Fruit fly (Drosophila melanogaster): ENCODE results near the gene CG33725.
A peak's percentile ranks its signal among the peaks of the same experiment; 100 is the strongest.

Gene CG33725

DNA sequence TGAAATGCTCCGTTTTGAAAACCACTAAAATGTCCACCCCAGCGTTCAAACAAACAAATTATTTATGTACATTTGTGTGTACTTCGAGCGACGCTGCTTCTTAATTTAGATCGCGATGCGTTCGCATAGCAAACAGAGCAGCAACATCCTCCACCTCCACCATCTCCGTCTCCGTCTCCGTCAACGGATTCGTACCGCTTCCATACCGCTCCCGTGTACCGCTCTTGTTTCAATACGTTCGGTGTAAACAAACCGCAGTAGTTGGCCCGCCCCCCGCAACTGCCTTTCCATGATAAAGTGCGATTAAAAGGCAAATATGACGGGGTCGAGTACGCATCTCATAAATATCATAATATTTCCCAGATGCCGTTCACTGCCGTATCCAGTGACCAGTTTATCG is at the start of gene CG33725:
Gene CG33725 (plus strand): TSS at position 364 of the 400 bp plus-strand sequence.
- TF ChIP-seq noc (tag; optimal IDR thresholded peaks at IDR 0.05): no peak

DNA sequence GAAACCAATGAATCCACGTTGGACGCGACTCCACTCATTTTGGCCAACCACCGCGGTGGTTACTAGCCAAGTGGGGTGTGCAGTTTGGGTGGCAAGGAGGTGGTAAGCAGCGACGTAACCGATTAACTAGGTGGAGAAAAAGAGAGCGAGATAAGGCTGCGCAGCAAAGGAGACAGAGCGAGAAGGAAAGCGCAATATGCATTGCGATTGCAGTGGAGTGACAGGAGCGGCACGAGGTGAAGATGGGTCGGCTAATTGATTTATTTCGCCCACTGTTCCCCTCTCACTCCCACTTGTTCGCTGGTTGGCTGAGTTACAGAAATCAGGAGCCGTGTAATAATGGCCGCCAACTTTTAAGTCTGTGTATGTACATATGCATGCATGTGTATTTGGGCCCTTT is 48.7 kb upstream of the CG33725 start:
- TF ChIP-seq noc (tag; optimal IDR thresholded peaks at IDR 0.05): no peak

DNA sequence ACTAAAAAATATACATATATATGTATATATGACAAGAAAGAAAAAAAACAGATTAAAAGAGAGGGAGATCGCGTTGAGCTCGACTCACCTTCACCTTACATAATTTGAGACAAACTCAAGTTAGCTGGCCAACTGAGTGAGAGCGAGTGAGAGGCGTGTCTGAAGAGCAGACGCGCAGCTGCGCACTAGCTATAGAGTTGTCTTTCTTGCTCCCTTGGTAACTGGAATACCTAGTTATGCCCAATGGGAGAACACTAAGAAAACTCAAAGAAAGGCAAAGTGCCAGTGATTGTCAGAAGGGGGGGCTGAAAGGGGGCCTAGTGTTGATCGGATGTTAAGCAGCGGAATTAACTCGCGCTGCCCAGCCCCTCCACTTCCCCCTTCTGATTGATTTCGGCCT is 48.0 kb upstream of the CG33725 start:
- no peak for TF ChIP-seq noc (tag; optimal IDR thresholded peaks at IDR 0.05)

DNA sequence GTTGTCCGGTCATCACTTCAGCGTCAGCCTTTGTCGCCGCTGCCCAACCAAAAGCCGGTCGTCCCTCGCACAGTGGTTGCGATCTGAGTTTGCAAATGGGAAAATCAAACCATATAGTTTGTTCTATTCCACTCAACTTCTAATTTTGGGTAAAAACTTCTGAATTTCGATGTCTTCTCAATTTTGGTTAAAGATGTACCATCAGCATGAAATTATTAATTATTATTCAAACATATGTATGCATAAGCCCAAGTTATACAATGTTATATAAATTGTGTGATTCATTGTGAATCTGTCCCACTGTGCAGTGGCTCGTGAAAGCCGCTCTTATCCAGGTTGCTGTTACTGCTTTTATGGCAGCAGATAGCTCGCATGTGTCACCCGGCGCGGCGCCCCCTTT is 39.8 kb upstream of the CG33725 start:
- no peak for TF ChIP-seq noc (tag; optimal IDR thresholded peaks at IDR 0.05)

DNA sequence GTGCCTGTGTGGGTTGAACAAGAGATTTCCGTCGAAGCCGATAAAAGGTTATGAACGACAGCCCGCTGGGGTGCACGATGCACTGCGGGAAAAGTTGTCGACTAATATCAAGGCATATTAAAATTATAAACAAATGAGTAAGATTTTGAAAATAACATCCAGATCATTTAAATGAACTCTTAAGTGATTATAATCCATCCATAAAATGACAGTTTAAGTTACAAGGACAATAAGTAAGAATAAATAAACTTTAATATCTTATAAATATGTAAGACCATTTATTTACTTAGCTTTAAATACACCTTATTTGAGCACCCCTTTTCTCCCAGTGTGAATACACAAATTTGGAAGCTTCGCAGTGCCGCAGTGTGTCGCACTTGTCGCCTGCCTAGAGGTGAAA is 38.4 kb upstream of the CG33725 start:
- TF ChIP-seq noc (tag; optimal IDR thresholded peaks at IDR 0.05): no peak

DNA sequence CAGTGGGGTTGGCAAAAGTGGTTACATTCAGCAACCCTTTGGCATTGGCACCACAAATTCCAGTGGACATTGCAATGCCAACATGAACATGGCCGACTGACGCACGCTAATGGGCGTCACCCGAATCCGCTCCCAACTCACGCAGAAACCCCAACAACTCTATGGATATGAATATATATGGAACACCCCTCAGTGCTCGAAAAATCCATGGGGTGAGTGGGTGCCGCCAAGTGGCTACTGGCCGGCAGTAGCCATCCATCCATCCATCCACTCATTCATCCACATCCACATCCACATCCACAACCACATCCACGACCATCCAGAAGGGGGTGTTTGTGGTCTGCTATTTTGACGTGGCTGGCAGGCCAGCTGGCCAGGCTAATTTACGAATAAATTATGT is 35.3 kb upstream of the CG33725 start:
- TF ChIP-seq noc (tag; optimal IDR thresholded peaks at IDR 0.05): no peak

DNA sequence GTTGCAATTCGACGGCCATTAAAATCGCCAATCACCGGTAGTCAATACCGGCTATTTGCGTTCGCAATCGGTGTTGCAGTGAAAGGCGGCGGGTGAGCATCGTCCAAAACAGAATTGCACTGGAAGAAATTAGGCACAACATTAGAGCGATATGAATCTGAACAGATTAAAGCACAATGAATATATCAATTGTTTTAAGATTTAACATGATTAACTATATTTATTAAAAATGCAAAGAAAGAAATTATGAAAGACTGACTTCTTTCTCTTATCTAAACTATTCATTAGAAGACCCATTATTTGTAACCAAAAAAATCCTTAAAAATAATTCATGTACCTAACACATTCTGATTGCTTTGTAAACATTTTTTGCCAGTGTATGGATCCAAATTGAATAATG is 34.9 kb upstream of the CG33725 start:
- TF ChIP-seq noc (tag; optimal IDR thresholded peaks at IDR 0.05): no peak

DNA sequence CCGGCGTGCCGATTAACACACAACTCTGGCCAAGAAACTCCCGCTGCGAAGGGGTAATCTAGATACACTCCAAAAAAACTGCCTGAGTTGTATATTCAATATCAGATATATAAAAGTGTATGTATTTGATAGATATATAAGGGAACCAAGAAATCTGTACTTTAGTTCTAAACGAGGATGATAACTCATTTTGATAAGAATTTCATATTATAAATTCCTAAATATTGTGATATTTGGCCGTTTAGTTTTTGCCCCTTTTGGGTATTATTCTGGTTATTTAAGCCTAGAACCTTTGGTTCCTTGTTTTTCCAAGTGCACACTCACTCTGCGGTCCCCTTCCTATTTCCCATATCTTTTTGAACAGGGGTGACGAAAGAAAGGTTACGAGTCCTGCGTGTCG is 28.9 kb upstream of the CG33725 start:
- no peak for TF ChIP-seq noc (tag; optimal IDR thresholded peaks at IDR 0.05)

DNA sequence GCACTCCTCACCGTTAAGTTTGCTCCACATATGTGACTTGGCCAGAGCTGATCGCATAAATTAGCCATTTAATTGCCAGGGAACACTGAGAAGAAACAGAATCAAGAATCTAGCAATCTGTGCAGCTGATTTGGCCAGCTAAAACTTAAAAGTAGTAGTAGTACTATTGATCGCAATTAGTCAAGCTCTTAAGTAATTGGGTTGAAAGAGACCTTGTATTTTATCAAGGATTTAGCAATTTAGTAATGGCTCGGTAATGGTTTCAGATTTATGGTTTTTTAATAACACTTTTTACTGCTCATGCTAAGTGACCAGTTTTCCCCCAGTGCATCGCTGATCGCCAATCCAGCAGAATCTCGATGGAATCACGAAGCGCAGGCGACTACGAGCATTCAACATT is 27.4 kb upstream of the CG33725 start:
- no peak for TF ChIP-seq noc (tag; optimal IDR thresholded peaks at IDR 0.05)

DNA sequence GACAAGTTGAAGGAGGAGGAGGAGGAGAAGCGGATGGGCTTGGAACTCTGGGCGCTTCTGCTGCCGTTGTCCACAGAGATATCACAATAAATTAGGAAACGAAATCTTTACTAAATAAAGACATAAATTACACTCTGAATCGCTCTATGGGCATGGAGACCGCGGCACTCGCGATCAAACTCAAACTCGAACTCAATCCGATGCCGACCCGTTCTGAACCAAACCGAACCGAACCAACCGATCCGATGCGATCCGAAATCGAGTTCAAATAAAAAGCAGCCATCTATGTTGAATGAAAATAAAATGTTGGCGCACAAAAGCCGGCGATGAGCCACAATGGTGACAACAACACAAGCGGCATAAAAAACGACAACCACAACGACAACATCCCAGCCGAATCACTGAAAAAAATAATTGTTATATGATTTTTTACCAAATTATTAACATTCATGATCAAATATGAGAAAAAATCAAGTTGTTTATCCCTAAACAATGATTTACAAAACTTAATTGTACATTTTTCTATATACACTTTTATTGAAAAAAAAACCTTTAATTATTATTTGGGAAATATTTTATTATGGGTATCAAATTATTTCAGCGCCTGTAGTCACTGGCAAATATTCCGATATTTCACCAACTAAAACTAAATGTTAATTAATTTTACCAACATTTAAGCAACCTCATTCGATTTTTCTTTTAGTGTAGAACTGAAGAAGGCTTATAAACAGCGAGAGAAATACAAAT is 25.3 kb upstream of the CG33725 start:
- TF ChIP-seq noc (tag; optimal IDR thresholded peaks at IDR 0.05): peak; percentile 70

DNA sequence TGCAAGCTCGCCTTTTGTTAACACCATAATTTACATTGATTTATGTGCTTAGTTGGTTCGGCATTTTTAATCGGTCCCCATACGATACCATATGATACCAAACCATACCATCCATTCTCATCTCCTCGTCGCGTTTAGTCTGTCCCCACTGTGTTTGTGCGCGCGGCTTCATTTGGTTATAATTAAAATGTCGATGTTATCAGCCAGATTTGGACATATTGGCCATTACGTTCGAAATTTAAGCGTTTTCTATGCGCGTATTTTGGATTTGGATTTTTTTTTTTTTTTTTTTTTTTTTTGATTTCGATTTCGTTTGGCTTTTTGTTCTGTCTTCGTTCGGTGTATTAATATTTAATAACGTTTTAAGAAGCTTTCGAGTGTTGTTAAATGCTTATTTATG is 20.5 kb upstream of the CG33725 start:
- TF ChIP-seq noc (tag; optimal IDR thresholded peaks at IDR 0.05): peak; percentile 14

DNA sequence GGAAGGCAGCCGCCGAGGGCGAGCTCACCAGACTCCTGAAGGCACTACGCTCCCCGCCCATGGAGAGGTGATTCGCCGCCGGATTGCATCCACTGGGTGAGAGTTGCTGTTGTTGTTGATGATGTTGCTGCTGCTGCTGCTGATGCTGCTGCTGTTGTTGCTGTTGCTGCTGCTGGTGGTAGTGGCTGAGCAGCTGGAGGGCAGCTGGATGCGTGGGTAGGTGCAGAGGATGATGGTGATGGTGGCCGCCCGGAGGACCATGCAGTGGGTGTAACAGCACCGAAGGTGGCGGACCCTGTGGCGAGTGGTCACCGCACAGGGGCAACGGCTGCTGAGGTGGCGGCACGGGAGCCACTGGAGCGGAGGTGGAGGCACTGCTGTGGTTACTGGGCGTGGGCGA is 18.8 kb upstream of the CG33725 start:
- TF ChIP-seq noc (tag; optimal IDR thresholded peaks at IDR 0.05): no peak

DNA sequence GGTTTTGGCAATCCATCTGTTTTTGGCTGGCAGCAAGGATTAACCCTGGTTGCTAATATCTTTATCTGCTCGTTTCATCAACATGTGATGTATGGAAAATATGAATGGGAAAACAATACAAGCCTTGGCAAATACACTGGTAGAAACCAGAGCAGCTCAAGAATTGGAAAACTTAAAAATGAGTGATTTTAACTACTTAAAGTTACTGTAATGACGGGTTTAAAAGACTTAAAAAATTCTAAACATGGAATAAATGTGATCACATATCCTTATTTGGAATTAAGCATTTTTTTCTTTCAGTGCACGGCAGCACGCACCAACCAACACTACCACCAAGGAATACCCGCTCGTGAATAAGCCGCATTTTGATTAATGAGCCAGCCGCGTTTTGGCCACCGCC is 17.2 kb upstream of the CG33725 start:
- TF ChIP-seq noc (tag; optimal IDR thresholded peaks at IDR 0.05): no peak

DNA sequence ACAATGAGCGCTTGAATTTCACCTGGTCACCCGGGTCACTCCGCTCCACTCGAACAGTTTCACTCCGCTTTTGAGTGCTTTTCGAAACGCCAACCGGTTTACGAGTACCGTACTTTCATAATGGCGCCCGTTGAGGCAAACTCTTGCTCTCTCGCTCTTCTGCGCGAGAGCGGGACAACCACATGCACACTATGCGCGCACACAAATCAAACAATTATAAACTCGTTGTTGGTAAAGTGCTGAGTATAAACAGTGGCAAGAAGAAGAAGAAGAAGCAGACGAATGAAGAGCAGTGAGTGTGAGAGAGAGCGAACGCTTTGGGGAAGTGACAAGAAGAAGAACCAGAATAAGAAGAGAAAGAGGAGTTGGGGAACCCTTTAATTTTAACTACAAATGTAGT is 14.4 kb upstream of the CG33725 start, which contains the start of gene eyg:
Gene eyg (minus strand): TSS at position 6 of the 400 bp plus-strand sequence.
- TF ChIP-seq noc (tag; optimal IDR thresholded peaks at IDR 0.05): no peak

DNA sequence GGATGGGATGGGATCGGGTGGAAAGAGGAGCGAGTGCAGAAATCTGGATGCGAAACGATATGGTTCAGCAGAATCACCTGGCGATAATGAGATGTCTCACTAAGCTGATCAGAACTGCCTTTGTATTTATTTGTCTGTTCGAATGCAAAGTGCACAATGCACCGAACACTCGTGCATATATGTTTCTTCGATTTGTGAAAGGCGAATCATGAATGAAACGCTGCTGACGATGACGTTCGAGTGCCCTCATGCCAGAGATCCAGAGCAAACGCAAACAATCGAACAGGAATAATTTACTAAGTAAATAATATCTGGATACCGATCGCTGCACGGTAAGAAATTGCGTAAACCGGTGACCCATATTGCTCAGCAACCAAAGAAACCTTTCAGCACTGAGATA is 12.7 kb upstream of the CG33725 start, which contains the start of gene CG32102:
Gene CG32102 (minus strand): TSS at position 101 of the 400 bp plus-strand sequence.
- no peak for TF ChIP-seq noc (tag; optimal IDR thresholded peaks at IDR 0.05)

DNA sequence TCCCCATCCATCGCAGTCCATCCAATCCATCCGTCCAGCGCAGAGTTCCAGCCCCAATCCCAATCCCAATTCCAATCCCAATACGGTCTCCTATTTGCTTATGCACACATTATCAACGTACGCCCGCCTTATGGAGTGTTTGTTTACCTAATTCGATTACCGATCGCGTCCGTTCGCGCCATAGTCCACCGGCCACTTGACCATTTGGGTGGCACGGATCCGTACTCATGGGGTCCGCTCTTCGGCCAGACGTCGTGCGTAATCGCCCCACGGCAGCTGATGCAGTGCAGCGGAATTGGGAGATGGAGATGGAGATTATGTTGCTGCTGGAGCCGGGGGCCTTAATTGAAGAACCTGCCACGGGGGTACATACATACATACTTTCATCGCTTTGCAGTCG is 11.9 kb upstream of the CG33725 start:
- TF ChIP-seq noc (tag; optimal IDR thresholded peaks at IDR 0.05): no peak

DNA sequence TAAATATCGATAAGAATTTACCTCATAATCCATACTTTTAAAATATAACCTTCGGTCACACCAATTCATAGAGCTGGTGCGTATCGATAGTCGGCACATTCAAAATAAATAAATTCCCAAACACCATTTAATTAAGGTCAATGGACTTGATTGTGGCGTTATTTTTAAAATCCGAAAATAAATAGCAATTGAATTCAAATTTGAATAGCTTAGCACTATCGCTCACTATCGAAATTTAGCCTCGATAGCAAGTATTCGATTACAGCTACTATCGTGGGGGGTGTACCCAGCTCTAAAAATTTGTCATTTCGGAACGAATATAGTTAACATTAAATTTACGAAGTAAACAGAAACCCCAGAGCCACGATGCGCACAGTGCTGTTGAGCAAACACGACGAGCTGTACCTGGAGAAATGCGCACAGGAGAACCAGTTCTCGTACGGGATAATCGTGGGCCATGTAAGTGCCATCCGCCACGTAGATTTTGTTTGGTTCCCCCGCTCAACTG is 10.9 kb upstream of the CG33725 start, which contains the start of gene CG10616:
Gene CG10616 (plus strand): TSS at position 258 of the 508 bp plus-strand sequence.
- TF ChIP-seq noc (tag; optimal IDR thresholded peaks at IDR 0.05): no peak

DNA sequence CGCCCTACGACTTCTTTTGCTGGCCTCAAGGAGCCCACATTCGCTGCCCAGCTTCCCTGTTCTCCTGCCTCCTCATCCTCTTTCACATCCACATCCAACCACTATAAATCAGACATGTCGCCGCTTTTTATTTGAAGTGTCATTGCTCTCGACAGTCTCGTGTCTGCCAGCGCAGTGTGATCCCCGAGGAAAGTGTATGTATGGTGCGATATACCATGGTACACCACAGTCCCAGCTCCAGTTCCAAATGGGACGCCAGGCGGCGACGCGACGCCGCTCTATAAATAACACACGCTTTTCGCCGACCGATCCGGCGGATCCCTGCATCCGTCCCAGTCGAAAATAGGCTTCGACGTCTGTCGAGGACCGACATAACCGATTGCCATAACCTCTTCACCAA is 4.2 kb upstream of the CG33725 start:
- TF ChIP-seq noc (tag; optimal IDR thresholded peaks at IDR 0.05): no peak

Data from whole organism, larva.